Worm (Caenorhabditis elegans): ENCODE results near the gene Y55F3AM.13.

ce11 chrIV:1070383-1070782, 14.3 kb upstream of the Y55F3AM.13 start:
- TF ChIP-seq ceh-13 (GFP tag; optimal IDR thresholded peaks at IDR 0.05) = no peak
- TF ChIP-seq B0310.2 (tag; optimal IDR thresholded peaks at IDR 0.05) = no peak
- TF ChIP-seq tbx-37 (GFP tag; conservative IDR thresholded peaks at IDR 0.05) = no peak
- no peak for TF ChIP-seq ama-1 (optimal IDR thresholded peaks at IDR 0.05)
- no peak for TF ChIP-seq hnd-1 (tag; optimal IDR thresholded peaks at IDR 0.05)
- TF ChIP-seq flt-1 (GFP tag; IDR thresholded peaks at IDR 0.05) = no peak
- TF ChIP-seq aly-1 (tag; optimal IDR thresholded peaks at IDR 0.05) = no peak
- TF ChIP-seq ets-7 (tag; optimal IDR thresholded peaks at IDR 0.05) = no peak
- no peak for TF ChIP-seq tbx-11 (GFP tag; IDR thresholded peaks at IDR 0.05)
- TF ChIP-seq pes-1 (GFP tag; IDR thresholded peaks at IDR 0.05) = no peak
- TF ChIP-seq scrt-1 (GFP tag; IDR thresholded peaks at IDR 0.05) = no peak
- TF ChIP-seq F13C5.2 (tag; optimal IDR thresholded peaks at IDR 0.05) = no peak
